Fruit fly (Drosophila melanogaster) whole organism, wandering third instar larva: ENCODE results near the gene hth.

ENCODE experiments used
- Hr83 ChIP-seq: fragments of 200-300 bp; sonication (Bioruptor generic); optimal IDR thresholded peaks from 2 replicates; lab custom pipeline; 2016; ENCODE audit warnings: missing biosample characterization, mild to moderate bottlenecking, missing genetic modification characterization, moderate library complexity; ENCODE audit not compliant: poor library complexity, severe bottlenecking
- psq ChIP-seq: fragments of 200-800 bp; sonication (Bioruptor generic); optimal IDR thresholded peaks from 3 replicates; lab custom pipeline; 2017; ENCODE audit warnings: missing biosample characterization, mild to moderate bottlenecking, missing genetic modification characterization, moderate library complexity
- sv ChIP-seq: fragments of 200-800 bp; sonication (Bioruptor generic); optimal IDR thresholded peaks from 3 replicates; lab custom pipeline; 2016; ENCODE audit warnings: missing biosample characterization, missing genetic modification characterization

- TF ChIP-seq Hr83 (no peak), psq (GFP tag; lab: Kevin White, UChicago) (no peak), sv (no peak)
These were observed 68.7 kb downstream of the hth start for dm6 chr3R:10570658-10571057.
